Worm (Caenorhabditis elegans): Measurements from ENCODE around the gene math-16.

DNA sequence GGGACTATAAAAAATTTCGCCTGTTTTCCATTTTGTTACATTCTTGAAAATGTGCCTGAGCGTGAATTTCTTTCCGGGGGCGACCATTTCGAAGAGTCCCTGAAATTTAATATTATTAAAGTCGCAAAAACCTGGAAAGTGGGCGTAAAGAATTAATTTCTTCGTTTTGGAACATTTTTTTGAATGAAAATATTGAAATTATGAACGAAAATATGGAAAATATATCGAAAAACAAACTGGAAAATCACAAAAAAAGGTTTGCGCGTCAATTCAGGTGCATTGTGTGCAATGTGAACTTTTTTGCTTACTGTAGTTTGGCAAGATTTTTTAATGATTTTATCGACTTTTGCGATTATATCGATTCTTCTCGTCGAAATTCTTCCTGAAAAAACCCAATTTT, 42.5 kb upstream of the math-16 start, which contains the start of gene bath-7:
- TF ChIP-seq elt-2 (tag; optimal IDR thresholded peaks at IDR 0.05) (no peak), rnt-1 (tag; optimal IDR thresholded peaks at IDR 0.05) (no peak), ceh-9 (tag; optimal IDR thresholded peaks at IDR 0.05) (no peak), ahr-1 (tag; optimal IDR thresholded peaks at IDR 0.05) (no peak), ztf-16 (tag; optimal IDR thresholded peaks at IDR 0.05) (no peak)

Data from whole organism, late embryonic.